Worm (Caenorhabditis elegans) whole organism, L3 larva: Measurements from ENCODE around the gene ver-3.

Experiments used
- R02D3.7 ChIP-seq: fragments of 150-350 bp; optimal IDR thresholded peaks from 2 replicates; lab custom pipeline; 2014; ENCODE audit warnings: missing biosample characterization, missing genetic modification characterization
- ZK546.5 ChIP-seq: sonication (generic microtip); optimal IDR thresholded peaks from 2 replicates; lab custom pipeline; 2017; ENCODE audit warnings: missing biosample characterization, missing genetic modification characterization
- aly-2 ChIP-seq: fragments of 150-350 bp; optimal IDR thresholded peaks from 2 replicates; lab custom pipeline; 2014; ENCODE audit warnings: missing biosample characterization, missing genetic modification characterization
- ama-1 ChIP-seq: fragments of 150-350 bp; optimal IDR thresholded peaks from 2 replicates; lab custom pipeline; 2018
- ceh-16 ChIP-seq: sonication (generic microtip); optimal IDR thresholded peaks from 2 replicates; lab custom pipeline; 2017; ENCODE audit warnings: missing biosample characterization, missing genetic modification characterization
- ceh-28 ChIP-seq: fragments of 150-350 bp; optimal IDR thresholded peaks from 2 replicates; lab custom pipeline; 2014; ENCODE audit warnings: missing biosample characterization, missing genetic modification reagents, missing genetic modification characterization
- ceh-82 ChIP-seq: fragments of 150-350 bp; optimal IDR thresholded peaks from 2 replicates; lab custom pipeline; 2014; ENCODE audit warnings: missing biosample characterization, missing genetic modification characterization
- ceh-9 ChIP-seq: sonication (generic microtip); optimal IDR thresholded peaks from 2 replicates; lab custom pipeline; 2018; ENCODE audit warnings: missing biosample characterization, missing genetic modification characterization
- daf-12 ChIP-seq: fragments of 150-350 bp; optimal IDR thresholded peaks from 2 replicates; lab custom pipeline; 2014; ENCODE audit warnings: missing biosample characterization, missing genetic modification reagents, missing genetic modification characterization
- egl-27 ChIP-seq: sonication (generic microtip); optimal IDR thresholded peaks from 4 replicates; lab custom pipeline; 2017; ENCODE audit warnings: missing biosample characterization, missing genetic modification reagents, missing genetic modification characterization
- egl-5 ChIP-seq: fragments of 150-350 bp; optimal IDR thresholded peaks from 2 replicates; lab custom pipeline; 2017; ENCODE audit warnings: missing biosample characterization, missing genetic modification reagents, missing genetic modification characterization, inconsistent platforms
- elt-1 ChIP-seq: fragments of 150-350 bp; optimal IDR thresholded peaks from 2 replicates; lab custom pipeline; 2014; ENCODE audit warnings: missing biosample characterization, missing genetic modification characterization
- elt-2 ChIP-seq: sonication (generic microtip); optimal IDR thresholded peaks from 2 replicates; lab custom pipeline; 2016; ENCODE audit warnings: missing genetic modification reagents, mild to moderate bottlenecking, missing genetic modification characterization, missing compliant biosample characterization
- elt-3 ChIP-seq, 3 experiments: fragments of 150-350 bp in 1 of 3; sonication (generic microtip) in 2 of 3; optimal IDR thresholded peaks; 2 replicates in 2 of 3; 4 replicates in 1 of 3; lab custom pipeline; 2014 to 2017; ENCODE audit warnings: missing biosample characterization in 3 of 3, missing genetic modification characterization in 3 of 3
- eor-1 ChIP-seq, 2 experiments: fragments of 150-350 bp; optimal IDR thresholded peaks; 2 replicates each; lab custom pipeline; 2014 to 2018; ENCODE audit warnings: missing biosample characterization in 2 of 2, missing genetic modification characterization in 2 of 2
- fkh-10 ChIP-seq: sonication (generic microtip); optimal IDR thresholded peaks from 2 replicates; lab custom pipeline; 2017; ENCODE audit warnings: missing biosample characterization, missing genetic modification reagents, missing genetic modification characterization
- fkh-2 ChIP-seq: fragments of 150-350 bp; optimal IDR thresholded peaks from 2 replicates; lab custom pipeline; 2014; ENCODE audit warnings: missing biosample characterization, missing genetic modification reagents, missing genetic modification characterization
- fos-1 ChIP-seq: fragments of 150-350 bp; optimal IDR thresholded peaks from 2 replicates; lab custom pipeline; 2014; ENCODE audit warnings: missing biosample characterization, missing genetic modification characterization
- hmg-11 ChIP-seq: sonication (generic microtip); optimal IDR thresholded peaks from 2 replicates; lab custom pipeline; 2016; ENCODE audit warnings: missing genetic modification characterization, missing compliant biosample characterization
- jun-1 ChIP-seq: fragments of 150-350 bp; optimal IDR thresholded peaks from 2 replicates; lab custom pipeline; 2014; ENCODE audit warnings: missing biosample characterization, missing genetic modification reagents, missing genetic modification characterization
- lin-15B ChIP-seq: fragments of 150-350 bp; optimal IDR thresholded peaks from 2 replicates; lab custom pipeline; 2014; ENCODE audit warnings: missing biosample characterization, missing genetic modification characterization
- lin-39 ChIP-seq: fragments of 150-350 bp; optimal IDR thresholded peaks from 2 replicates; lab custom pipeline; 2018; ENCODE audit warnings: missing biosample characterization, missing genetic modification reagents, missing genetic modification characterization
- lsy-12 ChIP-seq: sonication (generic microtip); optimal IDR thresholded peaks from 2 replicates; lab custom pipeline; 2016; ENCODE audit warnings: mild to moderate bottlenecking, missing genetic modification characterization, missing compliant biosample characterization
- mdl-1 ChIP-seq: fragments of 150-350 bp; optimal IDR thresholded peaks from 2 replicates; lab custom pipeline; 2014; ENCODE audit warnings: missing biosample characterization, missing genetic modification characterization
- mml-1 ChIP-seq: fragments of 150-350 bp; sonication (generic microtip); optimal IDR thresholded peaks from 3 replicates; lab custom pipeline; 2014; ENCODE audit warnings: missing biosample characterization, missing genetic modification characterization
- nfya-1 ChIP-seq: sonication (generic microtip); optimal IDR thresholded peaks from 2 replicates; lab custom pipeline; 2017; ENCODE audit warnings: missing genetic modification characterization, mild to moderate bottlenecking, missing compliant biosample characterization, antibody characterized with exemption, moderate library complexity; ENCODE audit not compliant: insufficient read depth
- nhr-11 ChIP-seq: fragments of 150-350 bp; optimal IDR thresholded peaks from 2 replicates; lab custom pipeline; 2014; ENCODE audit warnings: missing biosample characterization, missing genetic modification characterization
- nhr-12 ChIP-seq: fragments of 150-350 bp; optimal IDR thresholded peaks from 2 replicates; lab custom pipeline; 2014; ENCODE audit warnings: missing biosample characterization, missing genetic modification characterization
- nhr-23 ChIP-seq: fragments of 150-350 bp; optimal IDR thresholded peaks from 2 replicates; lab custom pipeline; 2014; ENCODE audit warnings: missing biosample characterization, missing genetic modification reagents, missing genetic modification characterization
- nhr-237 ChIP-seq: fragments of 150-350 bp; optimal IDR thresholded peaks from 2 replicates; lab custom pipeline; 2014; ENCODE audit warnings: missing biosample characterization, missing genetic modification characterization
- nhr-25 ChIP-seq: sonication (generic microtip); optimal IDR thresholded peaks from 2 replicates; lab custom pipeline; 2017; ENCODE audit warnings: missing biosample characterization, missing genetic modification characterization
- nhr-28 ChIP-seq: fragments of 150-350 bp; optimal IDR thresholded peaks from 2 replicates; lab custom pipeline; 2014; ENCODE audit warnings: missing biosample characterization, missing genetic modification characterization
- nhr-43 ChIP-seq: sonication (generic microtip); optimal IDR thresholded peaks from 2 replicates; lab custom pipeline; 2016; ENCODE audit warnings: mild to moderate bottlenecking, missing genetic modification characterization, missing compliant biosample characterization; ENCODE audit not compliant: poor library complexity, severe bottlenecking
- nhr-67 ChIP-seq: fragments of 150-350 bp; optimal IDR thresholded peaks from 2 replicates; lab custom pipeline; 2014; ENCODE audit warnings: missing biosample characterization, missing genetic modification characterization
- nhr-76 ChIP-seq: fragments of 150-350 bp; sonication (generic microtip); optimal IDR thresholded peaks from 5 replicates; lab custom pipeline; 2014; ENCODE audit warnings: missing biosample characterization, missing genetic modification characterization
- nhr-77 ChIP-seq: fragments of 150-350 bp; optimal IDR thresholded peaks from 2 replicates; lab custom pipeline; 2014; ENCODE audit warnings: missing biosample characterization, missing genetic modification characterization
- pha-4 ChIP-seq: fragments of 150-350 bp; optimal IDR thresholded peaks from 2 replicates; lab custom pipeline; 2014; ENCODE audit warnings: missing biosample characterization, missing genetic modification reagents, missing genetic modification characterization
- pqm-1 ChIP-seq: fragments of 150-350 bp; optimal IDR thresholded peaks from 2 replicates; lab custom pipeline; 2017; ENCODE audit warnings: missing biosample characterization, missing genetic modification characterization, inconsistent platforms
- sea-2 ChIP-seq: fragments of 150-350 bp; sonication (generic microtip); optimal IDR thresholded peaks from 4 replicates; lab custom pipeline; 2014; ENCODE audit warnings: missing biosample characterization, missing genetic modification reagents, missing genetic modification characterization
- skn-1 ChIP-seq: fragments of 150-350 bp; optimal IDR thresholded peaks from 2 replicates; lab custom pipeline; 2014; ENCODE audit warnings: missing biosample characterization, missing genetic modification characterization
- snpc-4 ChIP-seq: fragments of 150-350 bp; optimal IDR thresholded peaks from 2 replicates; lab custom pipeline; 2014; ENCODE audit warnings: missing biosample characterization, missing genetic modification characterization
- tbx-2 ChIP-seq: sonication (generic microtip); optimal IDR thresholded peaks from 2 replicates; lab custom pipeline; 2016; ENCODE audit warnings: mild to moderate bottlenecking, missing genetic modification characterization, missing compliant biosample characterization
- unc-39 ChIP-seq: sonication (generic microtip); optimal IDR thresholded peaks from 4 replicates; lab custom pipeline; 2017; ENCODE audit warnings: missing biosample characterization, missing genetic modification characterization
- unc-62 ChIP-seq: fragments of 150-350 bp; sonication (generic microtip); optimal IDR thresholded peaks from 4 replicates; lab custom pipeline; 2014; ENCODE audit warnings: missing biosample characterization, missing genetic modification reagents, missing genetic modification characterization
- zag-1 ChIP-seq: fragments of 150-350 bp; optimal IDR thresholded peaks from 2 replicates; lab custom pipeline; 2014; ENCODE audit warnings: missing biosample characterization, missing genetic modification characterization
- ztf-11 ChIP-seq: fragments of 150-350 bp; optimal IDR thresholded peaks from 2 replicates; lab custom pipeline; 2014; ENCODE audit warnings: missing biosample characterization, missing genetic modification characterization
- ztf-4 ChIP-seq: fragments of 150-350 bp; optimal IDR thresholded peaks from 2 replicates; lab custom pipeline; 2014; ENCODE audit warnings: missing biosample characterization, missing genetic modification characterization

The ver-3 gene

ce11 chrX:11028617-11029016 lies 36.3 kb downstream of the ver-3 start, which contains the start of gene ldb-1:
Gene ldb-1 (plus strand): TSS chrX:11028917.
- TF ChIP-seq eor-1 (tag; optimal IDR thresholded peaks at IDR 0.05; lab: Kevin White, UChicago) (no peak), hmg-11 (tag; lab: Kevin White, UChicago) (no peak), ceh-28 (tag; lab: Kevin White, UChicago) (no peak), snpc-4 (tag; lab: Kevin White, UChicago) (no peak), pha-4 (tag; lab: Kevin White, UChicago) (no peak), pqm-1 (tag; lab: Kevin White, UChicago) (no peak)
- TF ChIP-seq, all 47 proteins: peak for 0

DNA sequence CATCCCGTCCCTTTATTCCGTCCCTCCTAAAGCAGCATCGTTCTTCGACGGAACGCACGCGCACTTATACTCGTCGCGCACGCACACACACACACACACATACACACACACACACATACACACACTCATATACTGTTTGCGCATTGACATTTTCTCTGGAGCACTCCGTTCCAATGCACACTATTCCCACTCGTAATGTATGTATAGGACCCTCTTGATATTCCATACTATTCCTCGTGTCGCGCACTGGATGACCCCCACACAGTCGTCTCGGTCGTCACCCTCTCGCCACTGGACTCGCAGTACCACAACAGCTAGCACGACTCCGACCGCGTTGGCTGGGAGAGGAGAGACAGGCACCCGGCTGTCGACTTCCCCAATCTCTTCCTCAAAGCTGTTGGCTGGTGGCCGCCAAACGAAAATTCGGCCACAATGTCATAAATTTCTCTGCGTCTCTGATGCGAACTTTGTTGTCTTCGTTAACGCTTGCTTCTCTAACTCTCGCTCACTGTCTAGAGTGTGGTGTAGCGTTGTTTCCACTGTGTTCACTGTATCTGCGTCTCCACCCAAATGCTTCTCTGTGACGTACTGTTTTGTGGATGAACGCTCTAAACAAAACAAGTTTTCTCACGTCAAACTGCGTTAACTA lies 38.9 kb downstream of the ver-3 start:
- TF ChIP-seq tbx-2 (tag; lab: Kevin White, UChicago) (peak; percentile 90), ztf-4 (tag; lab: Kevin White, UChicago) (peak; percentile 44), elt-3 (tag; optimal IDR thresholded peaks at IDR 0.05; lab: Kevin White, UChicago) (peak in 2 of 3 experiments; percentile 2 to 3), nhr-237 (tag; lab: Kevin White, UChicago) (peak; percentile 15), eor-1 (tag; optimal IDR thresholded peaks at IDR 0.05; lab: Kevin White, UChicago) (no peak), nhr-23 (tag; lab: Kevin White, UChicago) (peak; percentile 85), nhr-12 (tag; lab: Kevin White, UChicago) (no peak), nhr-77 (tag; lab: Kevin White, UChicago) (no peak), nhr-67 (tag; lab: Kevin White, UChicago) (peak; percentile 49), sea-2 (GFP tag; lab: Kevin White, UChicago) (no peak), aly-2 (tag; lab: Kevin White, UChicago) (no peak), fos-1 (tag; lab: Kevin White, UChicago) (no peak), fkh-2 (tag; lab: Kevin White, UChicago) (no peak), R02D3.7 (tag; lab: Kevin White, UChicago) (peak; percentile 50), mdl-1 (tag; lab: Kevin White, UChicago) (peak; percentile 56), nhr-11 (tag; lab: Kevin White, UChicago) (peak; percentile 67), nhr-76 (tag; lab: Kevin White, UChicago) (peak; percentile 19), fkh-10 (peak; percentile 0), nhr-28 (tag; lab: Kevin White, UChicago) (no peak), unc-62 (GFP tag; lab: Kevin White, UChicago) (peak; percentile 73), hmg-11 (tag; lab: Kevin White, UChicago) (peak; percentile 99), ceh-82 (peak; percentile 51), mml-1 (no peak), egl-5 (peak; percentile 95), jun-1 (tag; lab: Kevin White, UChicago) (peak; percentile 89), lin-15B (tag; lab: Kevin White, UChicago) (peak; percentile 50), snpc-4 (tag; lab: Kevin White, UChicago) (peak; percentile 5), skn-1 (tag; lab: Kevin White, UChicago) (peak; percentile 51), nhr-43 (tag; lab: Kevin White, UChicago) (peak; percentile 88), ceh-28 (tag; lab: Kevin White, UChicago) (peak; percentile 82), lsy-12 (tag; lab: Kevin White, UChicago) (peak; percentile 79), pqm-1 (tag; lab: Kevin White, UChicago) (no peak), ceh-16 (tag; lab: Kevin White, UChicago) (no peak), ceh-9 (tag; lab: Kevin White, UChicago) (no peak), ama-1 (lab: Kevin White, UChicago) (peak; percentile 76), daf-12 (tag; lab: Kevin White, UChicago) (no peak), elt-1 (peak; percentile 47), ztf-11 (no peak), nfya-1 (tag; lab: Kevin White, UChicago) (peak; percentile 87), elt-2 (peak; percentile 74), zag-1 (tag; lab: Kevin White, UChicago) (peak; percentile 73), nhr-25 (peak; percentile 94), unc-39 (tag; lab: Kevin White, UChicago) (no peak), ZK546.5 (tag; lab: Kevin White, UChicago) (no peak), pha-4 (tag; lab: Kevin White, UChicago) (peak; percentile 77), lin-39 (tag; lab: Kevin White, UChicago) (peak; percentile 47), egl-27 (tag; lab: Kevin White, UChicago) (peak; percentile 76)
